Fruit fly (Drosophila melanogaster) whole organism, embryonic: ENCODE measurements around the gene gro.

Experiments
- Atf-2 ChIP-seq: fragments of 200-800 bp; sonication (Bioruptor generic); optimal IDR thresholded peaks from 2 replicates; lab custom pipeline; 2016; ENCODE audit warnings: missing biosample characterization, missing genetic modification characterization
- B-H1 ChIP-seq: fragments of 200-800 bp; sonication (Bioruptor generic); IDR thresholded peaks from 3 replicates; pipeline ENCODE4 v1.3.6; 2022; ENCODE audit warnings: missing biosample characterization, missing genetic modification characterization
- Blimp-1 ChIP-seq: fragments of 200-800 bp; sonication (Bioruptor generic); optimal IDR thresholded peaks from 3 replicates; lab custom pipeline; 2018; ENCODE audit warnings: missing biosample characterization, missing genetic modification characterization, mild to moderate bottlenecking, moderate library complexity, missing genetic modification reagents
- CG11398 ChIP-seq: fragments of 200-800 bp; sonication (Bioruptor generic); optimal IDR thresholded peaks from 2 replicates; lab custom pipeline; 2016; ENCODE audit warnings: missing biosample characterization, missing genetic modification characterization
- CG11695 ChIP-seq: fragments of 200-800 bp; sonication (Bioruptor generic); IDR thresholded peaks from 3 replicates; pipeline ENCODE4 v1.3.6; 2022; ENCODE audit warnings: missing biosample characterization, missing genetic modification characterization
- CG12155 ChIP-seq: fragments of 200-800 bp; sonication (Bioruptor generic); optimal IDR thresholded peaks from 3 replicates; lab custom pipeline; 2016; ENCODE audit warnings: missing biosample characterization, missing genetic modification characterization
- CG13287 ChIP-seq: fragments of 200-800 bp; sonication (Bioruptor generic); IDR thresholded peaks from 2 replicates; pipeline ENCODE4 v1.3.6; 2022; ENCODE audit warnings: missing biosample characterization, missing genetic modification characterization; ENCODE audit not compliant: partially characterized antibody
- CG14667 ChIP-seq: fragments of 200-800 bp; sonication (Bioruptor generic); IDR thresholded peaks from 2 replicates; pipeline ENCODE4 v1.3.6; 2022; ENCODE audit warnings: missing biosample characterization, missing genetic modification characterization
- CG14710 ChIP-seq: fragments of 200-800 bp; sonication (Bioruptor generic); optimal IDR thresholded peaks from 3 replicates; lab custom pipeline; 2019; ENCODE audit warnings: missing biosample characterization, mild to moderate bottlenecking, missing genetic modification characterization, moderate library complexity
- CG1647 ChIP-seq: fragments of 200-800 bp; sonication (Bioruptor generic); optimal IDR thresholded peaks from 3 replicates; lab custom pipeline; 2016; ENCODE audit warnings: missing biosample characterization, missing genetic modification characterization
- CG17328 ChIP-seq: fragments of 200-800 bp; sonication (Bioruptor generic); IDR thresholded peaks from 2 replicates; pipeline ENCODE4 v1.3.6; 2022; ENCODE audit warnings: missing biosample characterization, missing genetic modification characterization
- CG18262 ChIP-seq: fragments of 200-800 bp; optimal IDR thresholded peaks from 3 replicates; lab custom pipeline; 2019; ENCODE audit warnings: missing biosample characterization, mild to moderate bottlenecking, missing genetic modification characterization, moderate library complexity
- CG2129 ChIP-seq: fragments of 200-800 bp; sonication (Bioruptor generic); IDR thresholded peaks from 2 replicates; pipeline ENCODE4 v1.3.6; 2022; ENCODE audit warnings: missing biosample characterization, missing genetic modification characterization; ENCODE audit not compliant: partially characterized antibody
- CG2875 ChIP-seq: fragments of 200-800 bp; sonication (Bioruptor generic); optimal IDR thresholded peaks from 2 replicates; lab custom pipeline; 2017; ENCODE audit warnings: missing biosample characterization, mild to moderate bottlenecking, missing genetic modification characterization, missing genetic modification reagents
- CG31441 ChIP-seq: fragments of 200-800 bp; sonication (Bioruptor generic); IDR thresholded peaks from 2 replicates; pipeline ENCODE4 v1.3.6; 2022; ENCODE audit warnings: missing biosample characterization, missing genetic modification characterization
- CG34422 ChIP-seq: fragments of 200-800 bp; sonication (Bioruptor generic); IDR thresholded peaks from 3 replicates; pipeline ENCODE4 v1.3.6; 2022; ENCODE audit warnings: missing biosample characterization, missing genetic modification characterization
- CG3838 ChIP-seq: fragments of 200-800 bp; sonication (Bioruptor generic); optimal IDR thresholded peaks from 3 replicates; lab custom pipeline; 2016; ENCODE audit warnings: missing biosample characterization, missing genetic modification characterization
- CG6765 ChIP-seq: fragments of 200-800 bp; sonication (Bioruptor generic); optimal IDR thresholded peaks from 3 replicates; lab custom pipeline; 2017; ENCODE audit warnings: missing biosample characterization, mild to moderate bottlenecking, missing genetic modification characterization
- D19A ChIP-seq: fragments of 200-800 bp; optimal IDR thresholded peaks from 3 replicates; lab custom pipeline; 2019; ENCODE audit warnings: missing biosample characterization, mild to moderate bottlenecking, missing genetic modification characterization, moderate library complexity
- Elba2 ChIP-seq: fragments of 200-800 bp; sonication (Bioruptor generic); optimal IDR thresholded peaks from 3 replicates; lab custom pipeline; 2016; ENCODE audit warnings: missing biosample characterization, missing genetic modification characterization
- Fer2 ChIP-seq: fragments of 200-800 bp; sonication (Bioruptor generic); optimal IDR thresholded peaks from 2 replicates; lab custom pipeline; 2018; ENCODE audit warnings: missing biosample characterization, mild to moderate bottlenecking, missing genetic modification characterization, moderate library complexity
- Fer3 ChIP-seq: fragments of 200-800 bp; sonication (Bioruptor generic); optimal IDR thresholded peaks from 2 replicates; lab custom pipeline; 2018; ENCODE audit warnings: missing biosample characterization, mild to moderate bottlenecking, missing genetic modification characterization, moderate library complexity
- Hand ChIP-seq: fragments of 200-800 bp; sonication (Bioruptor generic); optimal IDR thresholded peaks from 2 replicates; lab custom pipeline; 2017; ENCODE audit warnings: mild to moderate bottlenecking, missing biosample characterization, missing genetic modification reagents, missing genetic modification characterization
- Hey ChIP-seq: fragments of 200-800 bp; sonication (Bioruptor generic); optimal IDR thresholded peaks from 3 replicates; lab custom pipeline; 2018; ENCODE audit warnings: missing biosample characterization, mild to moderate bottlenecking, missing genetic modification characterization
- HmgD ChIP-seq: fragments of 200-800 bp; sonication (Bioruptor generic); optimal IDR thresholded peaks from 3 replicates; lab custom pipeline; 2016; ENCODE audit warnings: missing biosample characterization, missing genetic modification characterization
- Nf-YB ChIP-seq: fragments of 200-800 bp; sonication (Bioruptor generic); optimal IDR thresholded peaks from 3 replicates; lab custom pipeline; 2019; ENCODE audit warnings: missing biosample characterization, mild to moderate bottlenecking, missing genetic modification characterization, moderate library complexity
- Poxn ChIP-seq: fragments of 200-800 bp; sonication (Bioruptor generic); IDR thresholded peaks from 2 replicates; pipeline ENCODE4 v1.3.6; 2022; ENCODE audit warnings: missing biosample characterization, missing genetic modification characterization
- Scr ChIP-seq: fragments of 200-800 bp; sonication (Bioruptor generic); IDR thresholded peaks from 2 replicates; pipeline ENCODE4 v1.3.6; 2022; ENCODE audit warnings: missing biosample characterization, missing genetic modification characterization; ENCODE audit not compliant: partially characterized antibody
- Sin3A ChIP-seq: fragments of >200 bp; optimal IDR thresholded peaks from 2 replicates; lab custom pipeline; 2018
- Xbp1 ChIP-seq: fragments of 200-800 bp; sonication (Bioruptor generic); optimal IDR thresholded peaks from 3 replicates; lab custom pipeline; 2016; ENCODE audit warnings: missing biosample characterization, mild to moderate bottlenecking, missing genetic modification characterization
- YL-1 ChIP-seq: fragments of 200-800 bp; sonication (Bioruptor generic); optimal IDR thresholded peaks from 3 replicates; lab custom pipeline; 2017; ENCODE audit warnings: missing biosample characterization, mild to moderate bottlenecking, missing genetic modification characterization
- ab ChIP-seq: fragments of 200-800 bp; sonication (Bioruptor generic); optimal IDR thresholded peaks from 2 replicates; lab custom pipeline; 2016; ENCODE audit warnings: missing biosample characterization, missing genetic modification characterization
- ase ChIP-seq: fragments of 200-800 bp; sonication (Bioruptor generic); IDR thresholded peaks from 3 replicates; pipeline ENCODE4 v1.3.6; 2022; ENCODE audit warnings: missing biosample characterization, missing genetic modification characterization
- crp ChIP-seq, 2 experiments: fragments of 200-800 bp; sonication (Bioruptor generic); optimal IDR thresholded peaks; 2 replicates in 1 of 2; 3 replicates in 1 of 2; lab custom pipeline; 2017; ENCODE audit warnings: missing biosample characterization in 2 of 2, missing genetic modification characterization in 2 of 2, mild to moderate bottlenecking in 1 of 2, moderate library complexity in 1 of 2
- danr ChIP-seq: fragments of 200-800 bp; sonication (Bioruptor generic); IDR thresholded peaks from 2 replicates; pipeline ENCODE4 v1.3.6; 2022; ENCODE audit warnings: missing biosample characterization, missing genetic modification characterization
- dmrt11E ChIP-seq: fragments of 200-800 bp; sonication (Bioruptor generic); optimal IDR thresholded peaks from 3 replicates; lab custom pipeline; 2018; ENCODE audit warnings: missing biosample characterization, mild to moderate bottlenecking, missing genetic modification characterization, moderate library complexity
- dmrt99B ChIP-seq: fragments of 200-800 bp; sonication (Bioruptor generic); optimal IDR thresholded peaks from 2 replicates; lab custom pipeline; 2018; ENCODE audit warnings: missing biosample characterization, mild to moderate bottlenecking, missing genetic modification characterization, moderate library complexity
- gro ChIP-seq: fragments of 200-800 bp; sonication (Bioruptor generic); optimal IDR thresholded peaks from 2 replicates; lab custom pipeline; 2016; ENCODE audit warnings: missing biosample characterization, missing genetic modification characterization
- hbn ChIP-seq: fragments of 200-800 bp; sonication (Bioruptor generic); IDR thresholded peaks from 2 replicates; pipeline ENCODE4 v1.3.6; 2022; ENCODE audit warnings: missing biosample characterization, missing genetic modification characterization; ENCODE audit not compliant: partially characterized antibody
- hth ChIP-seq: fragments of >200 bp; optimal IDR thresholded peaks from 2 replicates; lab custom pipeline; 2017; ENCODE audit warnings: inconsistent platforms
- kah ChIP-seq: fragments of 200-800 bp; sonication (Bioruptor generic); optimal IDR thresholded peaks from 2 replicates; lab custom pipeline; 2018; ENCODE audit warnings: missing biosample characterization, mild to moderate bottlenecking, missing genetic modification characterization
- lov ChIP-seq, 2 experiments: fragments of 200-800 bp in 1 of 2; fragments of >200 bp in 1 of 2; sonication (Bioruptor generic) in 1 of 2; IDR thresholded peaks in 1 of 2; optimal IDR thresholded peaks in 1 of 2; 2 replicates in 1 of 2; 3 replicates in 1 of 2; pipeline versions ENCODE4 v1.3.6 to Lab custom; 2017 to 2022; ENCODE audit warnings: missing biosample characterization in 1 of 2, missing genetic modification characterization in 1 of 2
- mirr ChIP-seq: fragments of 200-800 bp; sonication (Bioruptor generic); optimal IDR thresholded peaks from 3 replicates; lab custom pipeline; 2018; ENCODE audit warnings: missing biosample characterization, mild to moderate bottlenecking, missing genetic modification characterization
- rib ChIP-seq: fragments of 200-800 bp; sonication (Bioruptor generic); IDR thresholded peaks from 2 replicates; pipeline ENCODE4 v1.3.6; 2022; ENCODE audit warnings: missing biosample characterization, missing genetic modification characterization
- schlank ChIP-seq: fragments of 200-800 bp; sonication (Bioruptor generic); optimal IDR thresholded peaks from 2 replicates; lab custom pipeline; 2018; ENCODE audit warnings: missing biosample characterization, mild to moderate bottlenecking, missing genetic modification characterization
- sima ChIP-seq: fragments of 200-800 bp; sonication (Bioruptor generic); optimal IDR thresholded peaks from 2 replicates; lab custom pipeline; 2016; ENCODE audit warnings: missing biosample characterization, missing genetic modification characterization
- ssp ChIP-seq: fragments of 200-800 bp; sonication (Bioruptor generic); IDR thresholded peaks from 2 replicates; pipeline ENCODE4 v1.3.6; 2022; ENCODE audit warnings: missing biosample characterization, missing genetic modification characterization
- tio ChIP-seq: fragments of 200-800 bp; sonication (Bioruptor generic); optimal IDR thresholded peaks from 2 replicates; lab custom pipeline; 2017; ENCODE audit warnings: missing biosample characterization, missing genetic modification characterization, inconsistent platforms
- wor ChIP-seq: fragments of 200-800 bp; sonication (Bioruptor generic); IDR thresholded peaks from 2 replicates; pipeline ENCODE4 v1.3.6; 2022; ENCODE audit warnings: missing biosample characterization, missing genetic modification characterization

gro gene

dm6 chr3R:26021195-26021914, 20.2 kb upstream of the gro start (continued):
- TF ChIP-seq Hand (peak; percentile 84), CG12155 (GFP tag; lab: Kevin White, UChicago) (peak; percentile 90), tio (GFP tag; lab: Kevin White, UChicago) (peak; percentile 98), Scr (GFP tag; lab: Robert Waterston, UW) (peak; percentile 15; the same call in 1 of the 2 replicates), wor (peak; percentile 85), Fer3 (peak; percentile 84), sima (GFP tag; lab: Kevin White, UChicago) (peak; percentile 59), dmrt99B (tag; lab: Kevin White, UChicago) (peak; percentile 97), mirr (GFP tag; lab: Kevin White, UChicago) (no peak), CG1647 (GFP tag; lab: Kevin White, UChicago) (peak; percentile 59), Nf-YB (peak; percentile 85), CG2875 (GFP tag; lab: Kevin White, UChicago) (peak; percentile 94), B-H1 (peak; percentile 79), crp (GFP tag; optimal IDR thresholded peaks at IDR 0.05; lab: Kevin White, UChicago) (peak; percentile 1 to 66), Fer2 (peak; percentile 69), CG17328 (GFP tag; lab: Robert Waterston, UW) (peak; percentile 71; the same call in 1 of the 2 replicates), CG18262 (peak; percentile 99), YL-1 (GFP tag; lab: Kevin White, UChicago) (peak; percentile 81), Hey (tag; lab: Kevin White, UChicago) (peak; percentile 5), ssp (GFP tag; lab: Robert Waterston, UW) (peak; percentile 83), D19A (peak; percentile 94), Sin3A (lab: Kevin White, UChicago) (no peak), ase (GFP tag; lab: Robert Waterston, UW) (peak; percentile 64; the same call in 2 of the 3 replicates), Blimp-1 (GFP tag; lab: Kevin White, UChicago) (peak; percentile 92), hth (lab: Kevin White, UChicago) (no peak), danr (peak; percentile 83), rib (GFP tag; lab: Robert Waterston, UW) (0 out of 2 replicates have a peak, but pooled peaks have one; percentile 19), kah (GFP tag; lab: Kevin White, UChicago) (peak; percentile 80), CG14667 (GFP tag; lab: Robert Waterston, UW) (peak; percentile 81), Xbp1 (peak; percentile 95), Elba2 (GFP tag; lab: Kevin White, UChicago) (peak; percentile 47), CG11398 (GFP tag; lab: Kevin White, UChicago) (peak; percentile 62), CG34422 (GFP tag; lab: Robert Waterston, UW) (peak; percentile 79; the same call in 2 of the 3 replicates), Poxn (GFP tag; lab: Robert Waterston, UW) (peak; percentile 55), CG6765 (GFP tag; lab: Kevin White, UChicago) (peak; percentile 87), HmgD (GFP tag; lab: Kevin White, UChicago) (no peak), lov (optimal IDR thresholded peaks at IDR 0.05; lab: Kevin White, UChicago) (no peak), lov (GFP tag; IDR thresholded peaks at IDR 0.05; lab: Robert Waterston, UW) (0 out of 3 replicates have a peak, but pooled peaks have one; percentile 38), schlank (tag; lab: Kevin White, UChicago) (peak; percentile 31), CG11695 (peak; percentile 91), gro (GFP tag; lab: Kevin White, UChicago) (peak; percentile 29), CG14710 (tag; lab: Kevin White, UChicago) (peak; percentile 97), CG3838 (GFP tag; lab: Kevin White, UChicago) (peak; percentile 63), ab (GFP tag; lab: Kevin White, UChicago) (no peak), CG31441 (GFP tag; lab: Robert Waterston, UW) (peak; percentile 99), CG2129 (GFP tag; lab: Robert Waterston, UW) (no peak), dmrt11E (tag; lab: Kevin White, UChicago) (peak; percentile 99), CG13287 (GFP tag; lab: Robert Waterston, UW) (no peak), Atf-2 (GFP tag; lab: Kevin White, UChicago) (peak; percentile 95), hbn (GFP tag; lab: Robert Waterston, UW) (no peak)
